Worm (Caenorhabditis elegans): ENCODE results near the gene aars-1.

- TF ChIP-seq K09A11.1 (tag; optimal IDR thresholded peaks at IDR 0.05; ENCODE audit: insufficient read depth) (no peak), C08G9.2 (tag; optimal IDR thresholded peaks at IDR 0.05) (no peak), ets-4 (tag; optimal IDR thresholded peaks at IDR 0.05) (no peak)
Measured at ce11 chrII:11467541-11467940, 3.2 kb upstream of the aars-1 start, which contains the start of gene klp-17.
